Worm (Caenorhabditis elegans) whole organism, late embryonic: Measurements from ENCODE around the gene H06I04.3.

Source experiments
- F13H6.1 ChIP-seq: sonication (generic microtip); optimal IDR thresholded peaks from 2 replicates; lab custom pipeline; 2016; ENCODE audit warnings: missing genetic modification characterization, missing compliant biosample characterization
- ama-1 ChIP-seq: fragments of 150-350 bp; optimal IDR thresholded peaks from 2 replicates; lab custom pipeline; 2014
- ceh-14 ChIP-seq: sonication (generic microtip); optimal IDR thresholded peaks from 2 replicates; lab custom pipeline; 2016; ENCODE audit warnings: missing genotype, missing genetic modification characterization, missing compliant biosample characterization
- ceh-18 ChIP-seq: sonication (generic microtip); optimal IDR thresholded peaks from 2 replicates; lab custom pipeline; 2016; ENCODE audit warnings: missing genetic modification characterization, missing compliant biosample characterization
- ceh-2 ChIP-seq: sonication (generic microtip); optimal IDR thresholded peaks from 2 replicates; lab custom pipeline; 2016; ENCODE audit warnings: missing genotype, missing genetic modification characterization, missing compliant biosample characterization
- ceh-22 ChIP-seq: sonication (generic microtip); optimal IDR thresholded peaks from 2 replicates; lab custom pipeline; 2017; ENCODE audit warnings: missing biosample characterization, missing genetic modification characterization
- ceh-24 ChIP-seq: sonication (generic microtip); optimal IDR thresholded peaks from 2 replicates; lab custom pipeline; 2016; ENCODE audit warnings: mild to moderate bottlenecking, missing genetic modification characterization, missing compliant biosample characterization
- ceh-30 ChIP-seq: fragments of 150-350 bp; optimal IDR thresholded peaks from 2 replicates; lab custom pipeline; 2014; ENCODE audit warnings: missing biosample characterization, missing genetic modification characterization
- ceh-31 ChIP-seq: sonication (generic microtip); optimal IDR thresholded peaks from 2 replicates; lab custom pipeline; 2016; ENCODE audit warnings: missing genetic modification characterization, missing compliant biosample characterization
- ceh-34 ChIP-seq: sonication (generic microtip); optimal IDR thresholded peaks from 2 replicates; lab custom pipeline; 2016; ENCODE audit warnings: mild to moderate bottlenecking, missing genetic modification characterization, missing compliant biosample characterization
- ceh-48 ChIP-seq: sonication (generic microtip); optimal IDR thresholded peaks from 2 replicates; lab custom pipeline; 2016; ENCODE audit warnings: missing genetic modification characterization, inconsistent platforms, missing compliant biosample characterization
- ceh-6 ChIP-seq: fragments of 200-800 bp; sonication (Bioruptor generic); optimal IDR thresholded peaks from 2 replicates; lab custom pipeline; 2018; ENCODE audit warnings: mild to moderate bottlenecking, missing genetic modification characterization, missing compliant biosample characterization
- ceh-9 ChIP-seq: sonication (generic microtip); optimal IDR thresholded peaks from 2 replicates; lab custom pipeline; 2016; ENCODE audit warnings: mild to moderate bottlenecking, missing genetic modification characterization, inconsistent platforms, missing compliant biosample characterization
- che-1 ChIP-seq: sonication (generic microtip); optimal IDR thresholded peaks from 2 replicates; lab custom pipeline; 2016; ENCODE audit warnings: mild to moderate bottlenecking, missing genetic modification characterization, missing compliant biosample characterization
- dmd-4 ChIP-seq: sonication (generic microtip); optimal IDR thresholded peaks from 2 replicates; lab custom pipeline; 2016; ENCODE audit warnings: borderline replicate concordance, missing genetic modification characterization, missing compliant biosample characterization
- ets-4 ChIP-seq: sonication (generic microtip); optimal IDR thresholded peaks from 2 replicates; lab custom pipeline; 2016; ENCODE audit warnings: missing genetic modification characterization, missing compliant biosample characterization
- eyg-1 ChIP-seq: sonication (generic microtip); optimal IDR thresholded peaks from 2 replicates; lab custom pipeline; 2016; ENCODE audit warnings: missing genotype, missing genetic modification characterization, missing compliant biosample characterization
- fax-1 ChIP-seq: sonication (generic microtip); optimal IDR thresholded peaks from 2 replicates; lab custom pipeline; 2016; ENCODE audit warnings: missing genotype, missing genetic modification characterization, missing compliant biosample characterization
- fkh-6 ChIP-seq: sonication (generic microtip); optimal IDR thresholded peaks from 2 replicates; lab custom pipeline; 2016; ENCODE audit warnings: missing genetic modification characterization, missing compliant biosample characterization
- gmeb-2 ChIP-seq: sonication (generic microtip); optimal IDR thresholded peaks from 2 replicates; lab custom pipeline; 2016; ENCODE audit warnings: missing genetic modification characterization, inconsistent platforms, missing compliant biosample characterization
- hlh-13 ChIP-seq: fragments of 200-800 bp; sonication (Bioruptor generic); optimal IDR thresholded peaks from 2 replicates; lab custom pipeline; 2018; ENCODE audit warnings: mild to moderate bottlenecking, missing genetic modification characterization, missing compliant biosample characterization
- hlh-15 ChIP-seq: sonication (generic microtip); optimal IDR thresholded peaks from 2 replicates; lab custom pipeline; 2016; ENCODE audit warnings: missing genetic modification characterization, missing compliant biosample characterization
- hlh-30 ChIP-seq: sonication (generic microtip); optimal IDR thresholded peaks from 2 replicates; lab custom pipeline; 2017; ENCODE audit warnings: antibody characterized with exemption, missing genetic modification characterization, missing compliant biosample characterization; ENCODE audit not compliant: insufficient read depth
- hlh-8 ChIP-seq: sonication (generic microtip); optimal IDR thresholded peaks from 2 replicates; lab custom pipeline; 2016; ENCODE audit warnings: missing genotype, missing genetic modification characterization, missing compliant biosample characterization
- madf-2 ChIP-seq: sonication (generic microtip); optimal IDR thresholded peaks from 2 replicates; lab custom pipeline; 2017; ENCODE audit warnings: missing genetic modification characterization, missing compliant biosample characterization
- mec-3 ChIP-seq: sonication (generic microtip); optimal IDR thresholded peaks from 2 replicates; lab custom pipeline; 2016; ENCODE audit warnings: borderline replicate concordance, missing genetic modification characterization, missing compliant biosample characterization
- nfya-1 ChIP-seq: sonication (generic microtip); optimal IDR thresholded peaks from 2 replicates; lab custom pipeline; 2017; ENCODE audit warnings: missing genetic modification characterization, mild to moderate bottlenecking, missing compliant biosample characterization, antibody characterized with exemption, moderate library complexity
- nhr-11 ChIP-seq: fragments of 150-350 bp; optimal IDR thresholded peaks from 2 replicates; lab custom pipeline; 2014; ENCODE audit warnings: missing biosample characterization, missing genetic modification characterization
- npax-4 ChIP-seq: sonication (generic microtip); optimal IDR thresholded peaks from 2 replicates; lab custom pipeline; 2016; ENCODE audit warnings: missing genetic modification characterization, missing compliant biosample characterization
- pag-3 ChIP-seq: sonication (generic microtip); optimal IDR thresholded peaks from 2 replicates; lab custom pipeline; 2016; ENCODE audit warnings: missing compliant biosample characterization, missing genetic modification characterization, borderline replicate concordance
- pat-9 ChIP-seq: fragments of 200-800 bp; sonication (Bioruptor generic); optimal IDR thresholded peaks from 2 replicates; lab custom pipeline; 2018; ENCODE audit warnings: mild to moderate bottlenecking, missing genetic modification characterization, moderate library complexity, missing compliant biosample characterization
- pax-1 ChIP-seq: fragments of 150-350 bp; optimal IDR thresholded peaks from 2 replicates; lab custom pipeline; 2014; ENCODE audit warnings: missing biosample characterization, missing genetic modification characterization
- pha-2 ChIP-seq: sonication (generic microtip); optimal IDR thresholded peaks from 2 replicates; lab custom pipeline; 2017; ENCODE audit warnings: mild to moderate bottlenecking, missing genetic modification characterization, missing compliant biosample characterization
- pqm-1 ChIP-seq: sonication (generic microtip); optimal IDR thresholded peaks from 2 replicates; lab custom pipeline; 2016; ENCODE audit warnings: missing genetic modification characterization, missing compliant biosample characterization
- sox-2 ChIP-seq: fragments of 200-800 bp; sonication (Bioruptor generic); IDR thresholded peaks from 2 replicates; pipeline ENCODE4 v1.3.6; 2022; ENCODE audit warnings: missing genetic modification reagents, missing genetic modification characterization, missing compliant biosample characterization
- syd-9 ChIP-seq: sonication (generic microtip); optimal IDR thresholded peaks from 2 replicates; lab custom pipeline; 2016; ENCODE audit warnings: mild to moderate bottlenecking, missing genetic modification characterization, moderate library complexity, missing compliant biosample characterization
- tbx-2 ChIP-seq: sonication (generic microtip); optimal IDR thresholded peaks from 2 replicates; lab custom pipeline; 2016; ENCODE audit warnings: missing genetic modification characterization, missing compliant biosample characterization
- unc-3 ChIP-seq, 2 experiments: fragments of 200-800 bp in 1 of 2; sonication (Bioruptor generic) in 1 of 2; sonication (generic microtip) in 1 of 2; conservative IDR thresholded peaks in 1 of 2; optimal IDR thresholded peaks in 1 of 2; 2 replicates each; pipeline versions ENCODE4 v1.3.6 to Lab custom; 2016 to 2022; ENCODE audit warnings: missing compliant biosample characterization in 2 of 2, missing genetic modification characterization in 2 of 2, missing genetic modification reagents in 1 of 2
- unc-42 ChIP-seq: sonication (generic microtip); optimal IDR thresholded peaks from 2 replicates; lab custom pipeline; 2016; ENCODE audit warnings: missing genotype, missing genetic modification characterization, missing compliant biosample characterization
- unc-55 ChIP-seq: sonication (generic microtip); optimal IDR thresholded peaks from 2 replicates; lab custom pipeline; 2017; ENCODE audit warnings: missing biosample characterization, missing genetic modification reagents, missing genetic modification characterization
- unc-86 ChIP-seq: sonication (generic microtip); optimal IDR thresholded peaks from 2 replicates; lab custom pipeline; 2016; ENCODE audit warnings: missing genetic modification characterization, missing compliant biosample characterization
- zip-5 ChIP-seq: sonication (generic microtip); optimal IDR thresholded peaks from 2 replicates; lab custom pipeline; 2016; ENCODE audit warnings: missing genetic modification characterization, missing compliant biosample characterization

Gene H06I04.3

ce11 chrIII:3033507-3033906 lies 36.8 kb upstream of the H06I04.3 start:
- TF ChIP-seq nfya-1 (tag; lab: Kevin White, UChicago): peak; percentile 68
- TF ChIP-seq gmeb-2 (tag; lab: Kevin White, UChicago): no peak
- TF ChIP-seq, all 69 proteins: peak for 1

ce11 chrIII:3033931-3034330 lies 36.4 kb upstream of the H06I04.3 start:
- TF ChIP-seq nfya-1 (tag; lab: Kevin White, UChicago) (peak; percentile 61), sox-2 (GFP tag; lab: Robert Waterston, UW) (no peak)

- no peak for TF ChIP-seq pqm-1 (tag; lab: Kevin White, UChicago)
Observed at ce11 chrIII:3034458-3034857, 35.9 kb upstream of the H06I04.3 start.

ce11 chrIII:3035977-3036376 lies 34.3 kb upstream of the H06I04.3 start:
- no peak for TF ChIP-seq pag-3 (tag; lab: Kevin White, UChicago)
- TF ChIP-seq ceh-31: peak; percentile 53
- no peak for TF ChIP-seq ceh-34 (tag; lab: Kevin White, UChicago)
- peak; percentile 15 for TF ChIP-seq ceh-14 (tag; lab: Kevin White, UChicago)
- TF ChIP-seq tbx-2: peak; percentile 37
- TF ChIP-seq ets-4 (tag; lab: Kevin White, UChicago): no peak
- TF ChIP-seq unc-42 (tag; lab: Kevin White, UChicago): peak; percentile 51
- peak; percentile 3 for TF ChIP-seq eyg-1 (tag; lab: Kevin White, UChicago)
- no peak for TF ChIP-seq ceh-9 (tag; lab: Kevin White, UChicago)
- TF ChIP-seq unc-55 (GFP tag; lab: Kevin White, UChicago): peak; percentile 49
- TF ChIP-seq ceh-18 (tag; lab: Kevin White, UChicago): peak; percentile 33
- TF ChIP-seq npax-4 (tag; lab: Kevin White, UChicago): no peak
- peak; percentile 69 for TF ChIP-seq hlh-30 (tag; lab: Kevin White, UChicago)
- peak; percentile 65 for TF ChIP-seq nfya-1 (tag; lab: Kevin White, UChicago)

- TF ChIP-seq zip-5 (tag; lab: Kevin White, UChicago): no peak
- TF ChIP-seq tbx-2: peak; percentile 42
- no peak for TF ChIP-seq mec-3 (tag; lab: Kevin White, UChicago)
- no peak for TF ChIP-seq ceh-30 (tag; lab: Kevin White, UChicago)
- no peak for TF ChIP-seq hlh-13 (GFP tag; lab: Kevin White, UChicago)
- TF ChIP-seq hlh-8 (tag; lab: Kevin White, UChicago): no peak
- no peak for TF ChIP-seq syd-9 (tag; lab: Kevin White, UChicago)
- TF ChIP-seq unc-86 (tag; lab: Kevin White, UChicago): no peak
- no peak for TF ChIP-seq pag-3 (tag; lab: Kevin White, UChicago)
- TF ChIP-seq ceh-14 (tag; lab: Kevin White, UChicago): no peak
- TF ChIP-seq pat-9 (tag; lab: Kevin White, UChicago): no peak
- TF ChIP-seq ceh-22 (tag; lab: Kevin White, UChicago): no peak
- TF ChIP-seq che-1 (tag; lab: Kevin White, UChicago): no peak
- TF ChIP-seq nfya-1 (tag; lab: Kevin White, UChicago): peak; percentile 35
- peak; percentile 31 for TF ChIP-seq unc-42 (tag; lab: Kevin White, UChicago)
- peak; percentile 47 for TF ChIP-seq hlh-30 (tag; lab: Kevin White, UChicago)
- no peak for TF ChIP-seq madf-2
- peak; percentile 69 for TF ChIP-seq ceh-34 (tag; lab: Kevin White, UChicago)
- no peak for TF ChIP-seq pqm-1 (tag; lab: Kevin White, UChicago)
- TF ChIP-seq pha-2 (tag; lab: Kevin White, UChicago): no peak
- no peak for TF ChIP-seq unc-3 (GFP tag; conservative IDR thresholded peaks at IDR 0.05; lab: Robert Waterston, UW)
- TF ChIP-seq unc-3 (tag; optimal IDR thresholded peaks at IDR 0.05; lab: Kevin White, UChicago): no peak
- no peak for TF ChIP-seq F13H6.1 (tag; lab: Kevin White, UChicago)
- TF ChIP-seq ama-1 (lab: Kevin White, UChicago): no peak
- TF ChIP-seq ceh-48 (tag; lab: Kevin White, UChicago): no peak
- no peak for TF ChIP-seq pax-1
- no peak for TF ChIP-seq ceh-24 (tag; lab: Kevin White, UChicago)
- no peak for TF ChIP-seq ets-4 (tag; lab: Kevin White, UChicago)
- TF ChIP-seq sox-2 (GFP tag; lab: Robert Waterston, UW): no peak
- TF ChIP-seq fax-1: no peak
- no peak for TF ChIP-seq unc-55 (GFP tag; lab: Kevin White, UChicago)
- TF ChIP-seq ceh-18 (tag; lab: Kevin White, UChicago): peak; percentile 54
- no peak for TF ChIP-seq hlh-15 (tag; lab: Kevin White, UChicago)
- TF ChIP-seq ceh-31: peak; percentile 34
- TF ChIP-seq dmd-4 (tag; lab: Kevin White, UChicago): no peak
- no peak for TF ChIP-seq ceh-2 (tag; lab: Kevin White, UChicago)
- TF ChIP-seq fkh-6: no peak
- no peak for TF ChIP-seq ceh-6 (GFP tag; lab: Kevin White, UChicago)
- TF ChIP-seq nhr-11 (tag; lab: Kevin White, UChicago): no peak
Observed at ce11 chrIII:3037346-3037745, 33.0 kb upstream of the H06I04.3 start.
